Worm (Caenorhabditis elegans) whole organism, young adult: ENCODE results near the gene R02F11.2.

Experiments
- C06A6.2 ChIP-seq: fragments of 200-800 bp; sonication (Bioruptor generic); conservative IDR thresholded peaks from 2 replicates; pipeline ENCODE4 v1.3.6; 2022; ENCODE audit warnings: missing genetic modification characterization, missing compliant biosample characterization
- D2030.7 ChIP-seq: fragments of 200-800 bp; sonication (Bioruptor generic); IDR thresholded peaks from 2 replicates; pipeline ENCODE4 v1.3.6; 2022; ENCODE audit warnings: missing genetic modification reagents, missing genetic modification characterization, missing compliant biosample characterization
- F37B4.10 ChIP-seq: fragments of 200-800 bp; sonication (Bioruptor generic); IDR thresholded peaks from 2 replicates; pipeline ENCODE4 v1.3.6; 2022; ENCODE audit warnings: missing genetic modification characterization, missing compliant biosample characterization
- F39B2.1 ChIP-seq: fragments of 200-800 bp; sonication (Bioruptor generic); IDR thresholded peaks from 2 replicates; pipeline ENCODE4 v1.3.6; 2022; ENCODE audit warnings: missing genetic modification reagents, missing genetic modification characterization, missing compliant biosample characterization
- F52B5.7 ChIP-seq: sonication (generic microtip); optimal IDR thresholded peaks from 2 replicates; lab custom pipeline; 2016; ENCODE audit warnings: mild to moderate bottlenecking, missing genetic modification characterization, missing compliant biosample characterization
- K11D2.4 ChIP-seq: fragments of 200-800 bp; sonication (Bioruptor generic); IDR thresholded peaks from 2 replicates; pipeline ENCODE4 v1.3.6; 2022; ENCODE audit warnings: missing genetic modification reagents, missing genetic modification characterization, missing compliant biosample characterization
- Y79H2A.3 ChIP-seq: fragments of 200-800 bp; sonication (Bioruptor generic); conservative IDR thresholded peaks from 2 replicates; pipeline ENCODE4 v1.3.6; 2022; ENCODE audit warnings: missing genetic modification reagents, missing genetic modification characterization, missing compliant biosample characterization
- aptf-2 ChIP-seq: fragments of 200-800 bp; sonication (Bioruptor generic); conservative IDR thresholded peaks from 2 replicates; pipeline ENCODE4 v1.3.6; 2022; ENCODE audit warnings: missing genetic modification reagents, missing genetic modification characterization, missing compliant biosample characterization
- aptf-3 ChIP-seq: fragments of 200-800 bp; sonication (Bioruptor generic); IDR thresholded peaks from 2 replicates; pipeline ENCODE4 v1.3.6; 2022; ENCODE audit warnings: missing genetic modification characterization, missing compliant biosample characterization
- athp-1 ChIP-seq: sonication (generic microtip); optimal IDR thresholded peaks from 2 replicates; lab custom pipeline; 2017; ENCODE audit warnings: mild to moderate bottlenecking, missing genetic modification characterization, missing compliant biosample characterization
- cebp-1 ChIP-seq, 2 experiments: fragments of 200-800 bp in 1 of 2; sonication (Bioruptor generic) in 1 of 2; sonication (generic microtip) in 1 of 2; IDR thresholded peaks in 1 of 2; optimal IDR thresholded peaks in 1 of 2; 2 replicates each; pipeline versions ENCODE4 v1.3.6 to Lab custom; 2017 to 2022; ENCODE audit warnings: missing compliant biosample characterization in 2 of 2, missing genetic modification characterization in 2 of 2, mild to moderate bottlenecking in 1 of 2, missing genetic modification reagents in 1 of 2, moderate library complexity in 1 of 2
- ceh-58 ChIP-seq: fragments of 200-800 bp; sonication (Bioruptor generic); IDR thresholded peaks from 2 replicates; pipeline ENCODE4 v1.3.6; 2022; ENCODE audit warnings: missing genetic modification characterization, missing compliant biosample characterization
- ceh-91 ChIP-seq: fragments of 200-800 bp; sonication (Bioruptor generic); IDR thresholded peaks from 2 replicates; pipeline ENCODE4 v1.3.6; 2022; ENCODE audit warnings: missing genetic modification reagents, missing genetic modification characterization, missing compliant biosample characterization
- die-1 ChIP-seq: sonication (generic microtip); optimal IDR thresholded peaks from 2 replicates; lab custom pipeline; 2016; ENCODE audit warnings: missing genotype, mild to moderate bottlenecking, missing genetic modification characterization, missing compliant biosample characterization
- fkh-3 ChIP-seq: sonication (generic microtip); optimal IDR thresholded peaks from 2 replicates; lab custom pipeline; 2016; ENCODE audit warnings: mild to moderate bottlenecking, missing genetic modification characterization, missing compliant biosample characterization
- him-1 ChIP-seq: sonication (generic microtip); optimal IDR thresholded peaks from 2 replicates; lab custom pipeline; 2016; ENCODE audit warnings: missing genotype, missing genetic modification reagents, missing genetic modification characterization, missing compliant biosample characterization
- hmg-1.2 ChIP-seq: fragments of 200-800 bp; sonication (Bioruptor generic); IDR thresholded peaks from 2 replicates; pipeline ENCODE4 v1.3.6; 2022; ENCODE audit warnings: missing genetic modification reagents, missing genetic modification characterization, missing compliant biosample characterization
- lag-1 ChIP-seq: fragments of 200-800 bp; sonication (Bioruptor generic); IDR thresholded peaks from 2 replicates; pipeline ENCODE4 v1.3.6; 2022; ENCODE audit warnings: missing genetic modification reagents, missing genetic modification characterization, missing compliant biosample characterization
- let-526 ChIP-seq: fragments of 200-800 bp; sonication (Bioruptor generic); IDR thresholded peaks from 2 replicates; pipeline ENCODE4 v1.3.6; 2022; ENCODE audit warnings: missing genetic modification reagents, missing genetic modification characterization, missing compliant biosample characterization
- lin-26 ChIP-seq: fragments of 200-800 bp; sonication (Bioruptor generic); IDR thresholded peaks from 2 replicates; pipeline ENCODE4 v1.3.6; 2022; ENCODE audit warnings: missing genetic modification reagents, missing genetic modification characterization, missing compliant biosample characterization
- lin-35 ChIP-seq, 3 experiments: fragments of 150-350 bp in 2 of 3; sonication (generic microtip) in 1 of 3; optimal IDR thresholded peaks; 2 replicates each; lab custom pipeline; 2014 to 2018; ENCODE audit warnings: missing biosample characterization in 3 of 3, missing genetic modification characterization in 3 of 3, missing genetic modification reagents in 3 of 3
- lsl-1 ChIP-seq: fragments of 200-800 bp; sonication (Bioruptor generic); optimal IDR thresholded peaks from 2 replicates; lab custom pipeline; 2018; ENCODE audit warnings: mild to moderate bottlenecking, missing genetic modification characterization, moderate library complexity, missing compliant biosample characterization
- lsy-27 ChIP-seq: sonication (generic microtip); optimal IDR thresholded peaks from 2 replicates; lab custom pipeline; 2017; ENCODE audit warnings: missing genetic modification characterization, mild to moderate bottlenecking, missing compliant biosample characterization, antibody characterized with exemption, missing genotype, borderline replicate concordance; ENCODE audit not compliant: insufficient read depth
- madf-10 ChIP-seq: sonication (generic microtip); optimal IDR thresholded peaks from 2 replicates; lab custom pipeline; 2016; ENCODE audit warnings: mild to moderate bottlenecking, missing genetic modification characterization, missing compliant biosample characterization
- mxl-1 ChIP-seq: sonication (generic microtip); optimal IDR thresholded peaks from 2 replicates; lab custom pipeline; 2016; ENCODE audit warnings: missing genetic modification characterization, missing compliant biosample characterization
- nfyb-1 ChIP-seq: fragments of 200-800 bp; sonication (Bioruptor generic); IDR thresholded peaks from 2 replicates; pipeline ENCODE4 v1.3.6; 2022; ENCODE audit warnings: missing genetic modification reagents, missing genetic modification characterization, missing compliant biosample characterization
- nhr-80 ChIP-seq: sonication (generic microtip); optimal IDR thresholded peaks from 2 replicates; lab custom pipeline; 2016; ENCODE audit warnings: missing genetic modification characterization, missing compliant biosample characterization
- pbrm-1 ChIP-seq: fragments of 200-800 bp; sonication (Bioruptor generic); IDR thresholded peaks from 2 replicates; pipeline ENCODE4 v1.3.6; 2022; ENCODE audit warnings: missing genetic modification reagents, missing genetic modification characterization, missing compliant biosample characterization
- rec-8 ChIP-seq, 2 experiments: sonication (generic microtip); optimal IDR thresholded peaks; 2 replicates each; lab custom pipeline; 2016; ENCODE audit warnings: mild to moderate bottlenecking in 2 of 2, missing genetic modification characterization in 2 of 2, missing genetic modification reagents in 2 of 2, missing genotype in 2 of 2, missing biosample characterization in 1 of 2, missing compliant biosample characterization in 1 of 2, moderate library complexity in 1 of 2
- rpc-1 ChIP-seq, 2 experiments: fragments of 150-350 bp in 1 of 2; sonication (generic microtip) in 1 of 2; optimal IDR thresholded peaks; 2 replicates each; lab custom pipeline; 2014 to 2018; ENCODE audit warnings: missing biosample characterization in 1 of 2, missing genetic modification characterization in 1 of 2, missing genetic modification reagents in 1 of 2, missing genotype in 1 of 2
- sdz-38 ChIP-seq: sonication (generic microtip); optimal IDR thresholded peaks from 2 replicates; lab custom pipeline; 2016; ENCODE audit warnings: missing genotype, missing genetic modification characterization, missing compliant biosample characterization
- sea-2 ChIP-seq: fragments of 200-800 bp; sonication (Bioruptor generic); IDR thresholded peaks from 2 replicates; pipeline ENCODE4 v1.3.6; 2022; ENCODE audit warnings: missing genetic modification characterization, missing compliant biosample characterization
- snpc-1.1 ChIP-seq: sonication (generic microtip); optimal IDR thresholded peaks from 2 replicates; lab custom pipeline; 2017; ENCODE audit warnings: missing genetic modification characterization, mild to moderate bottlenecking, missing compliant biosample characterization, antibody characterized with exemption, moderate library complexity, missing genotype, missing genetic modification reagents; ENCODE audit not compliant: insufficient read depth
- snpc-3.4 ChIP-seq: sonication (generic microtip); optimal IDR thresholded peaks from 2 replicates; lab custom pipeline; 2017; ENCODE audit warnings: missing genetic modification characterization, mild to moderate bottlenecking, missing compliant biosample characterization, antibody characterized with exemption, moderate library complexity, missing genotype, missing genetic modification reagents
- somi-1 ChIP-seq: fragments of 200-800 bp; sonication (Bioruptor generic); optimal IDR thresholded peaks from 2 replicates; lab custom pipeline; 2018; ENCODE audit warnings: mild to moderate bottlenecking, missing genetic modification characterization, missing compliant biosample characterization
- tbx-9 ChIP-seq: sonication (generic microtip); optimal IDR thresholded peaks from 2 replicates; lab custom pipeline; 2016; ENCODE audit warnings: borderline replicate concordance, missing genetic modification characterization, inconsistent platforms, missing compliant biosample characterization
- unc-130 ChIP-seq: sonication (generic microtip); optimal IDR thresholded peaks from 2 replicates; lab custom pipeline; 2016; ENCODE audit warnings: missing genetic modification reagents, missing genetic modification characterization, missing compliant biosample characterization
- ztf-22 ChIP-seq: fragments of 200-800 bp; sonication (Bioruptor generic); optimal IDR thresholded peaks from 2 replicates; lab custom pipeline; 2018; ENCODE audit warnings: mild to moderate bottlenecking, missing genetic modification characterization, moderate library complexity, missing compliant biosample characterization
- ztf-3 ChIP-seq: fragments of 200-800 bp; sonication (Bioruptor generic); optimal IDR thresholded peaks from 2 replicates; lab custom pipeline; 2018; ENCODE audit warnings: mild to moderate bottlenecking, missing genetic modification characterization, missing compliant biosample characterization

R02F11.2 gene

DNA sequence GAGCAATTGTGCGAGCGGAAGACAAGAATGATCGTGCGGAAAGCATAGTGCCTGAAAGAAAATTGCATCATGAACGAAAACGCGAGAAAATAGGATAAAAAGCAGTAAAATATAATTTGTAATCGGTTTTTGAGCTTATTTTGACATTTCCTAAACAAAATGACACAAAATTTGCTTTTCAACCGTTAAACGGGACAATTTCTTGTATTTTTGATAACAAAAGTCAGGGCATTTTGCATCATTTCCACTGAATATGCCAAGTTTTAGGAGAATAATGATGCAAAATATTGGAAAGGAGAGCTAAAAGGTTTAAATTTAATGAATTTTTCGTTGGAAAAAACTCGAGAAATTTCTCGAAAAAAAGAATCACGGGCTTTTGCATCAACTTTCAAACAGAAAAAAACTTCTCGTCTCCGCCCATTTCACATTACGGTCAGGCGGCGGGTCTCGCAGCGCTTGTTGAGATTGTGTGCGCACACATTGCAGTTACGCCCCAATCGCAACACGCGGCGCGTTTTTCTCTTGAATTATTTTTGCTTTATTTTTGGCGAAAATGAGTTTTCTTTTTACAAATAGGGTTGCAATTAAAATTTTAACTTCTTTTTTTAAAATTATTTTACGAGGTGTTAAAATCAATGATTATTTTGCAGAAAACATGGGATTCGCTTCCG lies 32.4 kb downstream of the R02F11.2 start, which contains the start of the genes hsp-6 and C37H5.5 (continued):
- TF ChIP-seq nhr-80 (tag; lab: Kevin White, UChicago) (peak; percentile 49), fkh-3 (no peak), snpc-1.1 (tag; lab: Kevin White, UChicago) (peak; percentile 45), pbrm-1 (GFP tag; lab: Robert Waterston, UW) (peak; percentile 85), rpc-1 (optimal IDR thresholded peaks at IDR 0.05; lab: Kevin White, UChicago) (peak; percentile 43), rpc-1 (tag; optimal IDR thresholded peaks at IDR 0.05; lab: Kevin White, UChicago) (no peak), madf-10 (peak; percentile 56), hmg-1.2 (GFP tag; lab: Robert Waterston, UW) (peak; percentile 70), lsl-1 (GFP tag; lab: Kevin White, UChicago) (peak; percentile 91), F39B2.1 (GFP tag; lab: Robert Waterston, UW) (no peak), athp-1 (tag; lab: Kevin White, UChicago) (peak; percentile 73), aptf-2 (GFP tag; lab: Robert Waterston, UW) (no peak), F37B4.10 (GFP tag; lab: Robert Waterston, UW) (no peak), F52B5.7 (tag; lab: Kevin White, UChicago) (no peak), C06A6.2 (peak; percentile 68; the same call in 1 of the 2 replicates), ceh-91 (GFP tag; lab: Robert Waterston, UW) (peak; percentile 59; the same call in 1 of the 2 replicates), let-526 (GFP tag; lab: Robert Waterston, UW) (0 out of 2 replicates have a peak, but pooled peaks have one; percentile 52), aptf-3 (GFP tag; lab: Robert Waterston, UW) (no peak), somi-1 (GFP tag; lab: Kevin White, UChicago) (peak; percentile 56), lin-35 (GFP tag; optimal IDR thresholded peaks at IDR 0.05; lab: Kevin White, UChicago) (peak in 1 of 3 experiments; percentile 42), snpc-3.4 (tag; lab: Kevin White, UChicago) (peak; percentile 59), rec-8 (tag; optimal IDR thresholded peaks at IDR 0.05; lab: Kevin White, UChicago) (no peak), sea-2 (GFP tag; lab: Robert Waterston, UW) (no peak), D2030.7 (GFP tag; lab: Robert Waterston, UW) (peak; percentile 72), tbx-9 (tag; lab: Kevin White, UChicago) (no peak), ztf-22 (GFP tag; lab: Kevin White, UChicago) (no peak), K11D2.4 (peak; percentile 70), ceh-58 (GFP tag; lab: Robert Waterston, UW) (no peak), lsy-27 (tag; lab: Kevin White, UChicago) (no peak), mxl-1 (tag; lab: Kevin White, UChicago) (no peak), him-1 (no peak), ztf-3 (GFP tag; lab: Kevin White, UChicago) (no peak), die-1 (no peak), lag-1 (no peak), unc-130 (GFP tag; lab: Kevin White, UChicago) (no peak), Y79H2A.3 (GFP tag; lab: Robert Waterston, UW) (no peak), nfyb-1 (peak; percentile 81), cebp-1 (GFP tag; IDR thresholded peaks at IDR 0.05; lab: Robert Waterston, UW) (peak; percentile 46; the same call in 1 of the 2 replicates), cebp-1 (tag; optimal IDR thresholded peaks at IDR 0.05; lab: Kevin White, UChicago) (peak; percentile 82), lin-26 (peak; percentile 64; the same call in 1 of the 2 replicates), sdz-38 (tag; lab: Kevin White, UChicago) (no peak)
